Worm (Caenorhabditis elegans) whole organism, L4/young adult: ENCODE measurements around the gene ZK1248.5.

Experiments used
- dao-5 ChIP-seq: sonication (generic microtip); optimal IDR thresholded peaks from 2 replicates; lab custom pipeline; 2016; ENCODE audit warnings: missing genotype, missing genetic modification characterization, moderate library complexity, missing compliant biosample characterization
- him-1 ChIP-seq: sonication (generic microtip); optimal IDR thresholded peaks from 2 replicates; lab custom pipeline; 2016; ENCODE audit warnings: missing genotype, missing genetic modification reagents, missing genetic modification characterization, missing compliant biosample characterization

DNA sequence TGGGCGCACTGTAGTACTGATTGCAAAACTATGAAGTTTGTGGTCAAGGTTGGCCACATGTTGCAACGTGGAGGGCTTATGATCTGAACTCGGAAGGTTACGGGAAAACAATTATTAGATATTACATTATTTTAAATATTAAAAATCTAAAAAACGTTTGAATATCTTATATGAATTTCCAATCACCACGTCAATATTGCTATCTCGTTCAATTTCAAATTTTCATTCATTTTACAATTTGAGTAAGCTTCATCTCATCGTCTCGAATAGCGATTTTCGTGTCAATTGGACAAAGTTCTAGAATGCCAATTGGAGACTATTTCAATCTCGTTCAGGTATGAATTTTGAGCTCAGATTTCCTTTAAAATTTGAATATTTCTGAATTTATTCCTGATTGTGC, 6.0 kb downstream of the ZK1248.5 start, which contains the start of gene ZK1248.20:
- no peak for TF ChIP-seq him-1 (tag; lab: Kevin White, UChicago)
- TF ChIP-seq dao-5 (tag; lab: Kevin White, UChicago), result no peak
